Fruit fly (Drosophila melanogaster) whole organism, embryonic: ENCODE data around the gene CG42540.
A peak's percentile ranks its signal among the peaks of the same experiment; 100 is the strongest.

Experiments used
- Abd-B ChIP-seq: fragments of 200-800 bp; sonication (Bioruptor generic); optimal IDR thresholded peaks from 2 replicates; lab custom pipeline; 2018; ENCODE audit warnings: missing biosample characterization, mild to moderate bottlenecking, missing genetic modification characterization, moderate library complexity
- CG11456 ChIP-seq: fragments of 200-800 bp; sonication (Bioruptor generic); IDR thresholded peaks from 3 replicates; pipeline ENCODE4 v1.3.6; 2022; ENCODE audit warnings: missing biosample characterization, missing genetic modification characterization
- CG12155 ChIP-seq: fragments of 200-800 bp; sonication (Bioruptor generic); optimal IDR thresholded peaks from 3 replicates; lab custom pipeline; 2016; ENCODE audit warnings: missing biosample characterization, missing genetic modification characterization
- CG13424 ChIP-seq: fragments of 200-800 bp; sonication (Bioruptor generic); optimal IDR thresholded peaks from 2 replicates; lab custom pipeline; 2019; ENCODE audit warnings: missing biosample characterization, mild to moderate bottlenecking, missing genetic modification characterization, moderate library complexity
- CG13775 ChIP-seq: fragments of 200-800 bp; sonication (Bioruptor generic); optimal IDR thresholded peaks from 3 replicates; lab custom pipeline; 2017; ENCODE audit warnings: missing biosample characterization, mild to moderate bottlenecking, missing genetic modification characterization
- CG14441 ChIP-seq: fragments of 200-800 bp; sonication (Bioruptor generic); IDR thresholded peaks from 2 replicates; pipeline ENCODE4 v1.3.6; 2022; ENCODE audit warnings: missing biosample characterization, missing genetic modification characterization
- CG16813 ChIP-seq: fragments of 200-800 bp; sonication (Bioruptor generic); IDR thresholded peaks from 3 replicates; pipeline ENCODE4 v1.3.6; 2022; ENCODE audit warnings: missing biosample characterization, missing genetic modification characterization; ENCODE audit not compliant: partially characterized antibody
- CG17359 ChIP-seq: fragments of 200-800 bp; sonication (Bioruptor generic); optimal IDR thresholded peaks from 3 replicates; lab custom pipeline; 2018; ENCODE audit warnings: missing biosample characterization, mild to moderate bottlenecking, missing genetic modification characterization, moderate library complexity
- CG2120 ChIP-seq: fragments of 200-800 bp; sonication (Bioruptor generic); optimal IDR thresholded peaks from 3 replicates; lab custom pipeline; 2016; ENCODE audit warnings: missing biosample characterization, missing genetic modification characterization
- CG31441 ChIP-seq: fragments of 200-800 bp; sonication (Bioruptor generic); IDR thresholded peaks from 2 replicates; pipeline ENCODE4 v1.3.6; 2022; ENCODE audit warnings: missing biosample characterization, missing genetic modification characterization
- CG34422 ChIP-seq: fragments of 200-800 bp; sonication (Bioruptor generic); IDR thresholded peaks from 3 replicates; pipeline ENCODE4 v1.3.6; 2022; ENCODE audit warnings: missing biosample characterization, missing genetic modification characterization
- CG43689 ChIP-seq: fragments of 200-800 bp; sonication (Bioruptor generic); IDR thresholded peaks from 2 replicates; pipeline ENCODE4 v1.3.6; 2022; ENCODE audit warnings: missing biosample characterization, missing genetic modification characterization
- CG4820 ChIP-seq: fragments of 200-800 bp; sonication (Bioruptor generic); optimal IDR thresholded peaks from 3 replicates; lab custom pipeline; 2016; ENCODE audit warnings: missing biosample characterization, missing genetic modification characterization
- CG6254 ChIP-seq: fragments of 200-800 bp; sonication (Bioruptor generic); optimal IDR thresholded peaks from 3 replicates; lab custom pipeline; 2017; ENCODE audit warnings: mild to moderate bottlenecking, missing biosample characterization, missing genetic modification reagents, missing genetic modification characterization
- CG6765 ChIP-seq: fragments of 200-800 bp; sonication (Bioruptor generic); optimal IDR thresholded peaks from 3 replicates; lab custom pipeline; 2017; ENCODE audit warnings: missing biosample characterization, mild to moderate bottlenecking, missing genetic modification characterization
- CG6813 ChIP-seq: fragments of 200-800 bp; sonication (Bioruptor generic); optimal IDR thresholded peaks from 2 replicates; lab custom pipeline; 2017; ENCODE audit warnings: missing biosample characterization, missing genetic modification characterization, mild to moderate bottlenecking, moderate library complexity, missing genetic modification reagents
- CG6854 ChIP-seq: fragments of 200-800 bp; sonication (Bioruptor generic); optimal IDR thresholded peaks from 3 replicates; lab custom pipeline; 2017; ENCODE audit warnings: missing biosample characterization, mild to moderate bottlenecking, missing genetic modification characterization
- CG7786 ChIP-seq: fragments of 200-800 bp; sonication (Bioruptor generic); optimal IDR thresholded peaks from 2 replicates; lab custom pipeline; 2016; ENCODE audit warnings: missing biosample characterization, missing genetic modification characterization
- CG8388 ChIP-seq: fragments of 200-800 bp; sonication (Bioruptor generic); optimal IDR thresholded peaks from 2 replicates; lab custom pipeline; 2019; ENCODE audit warnings: missing biosample characterization, mild to moderate bottlenecking, missing genetic modification characterization, moderate library complexity
- CG9437 ChIP-seq: fragments of 200-800 bp; sonication (Bioruptor generic); optimal IDR thresholded peaks from 2 replicates; lab custom pipeline; 2018; ENCODE audit warnings: missing biosample characterization, mild to moderate bottlenecking, missing genetic modification characterization
- CG9727 ChIP-seq: fragments of 200-800 bp; sonication (Bioruptor generic); optimal IDR thresholded peaks from 3 replicates; lab custom pipeline; 2017; ENCODE audit warnings: missing biosample characterization, mild to moderate bottlenecking, missing genetic modification characterization
- CG9932 ChIP-seq: fragments of 200-800 bp; sonication (Bioruptor generic); IDR thresholded peaks from 2 replicates; pipeline ENCODE4 v1.3.6; 2022; ENCODE audit warnings: missing biosample characterization, missing genetic modification characterization
- CrebB ChIP-seq: fragments of 200-800 bp; sonication (Bioruptor generic); optimal IDR thresholded peaks from 3 replicates; lab custom pipeline; 2018; ENCODE audit warnings: missing biosample characterization, mild to moderate bottlenecking, missing genetic modification characterization
- Hey ChIP-seq: fragments of 200-800 bp; sonication (Bioruptor generic); optimal IDR thresholded peaks from 3 replicates; lab custom pipeline; 2018; ENCODE audit warnings: missing biosample characterization, mild to moderate bottlenecking, missing genetic modification characterization
- HmgZ ChIP-seq: fragments of 200-800 bp; sonication (Bioruptor generic); optimal IDR thresholded peaks from 2 replicates; lab custom pipeline; 2018; ENCODE audit warnings: missing biosample characterization, mild to moderate bottlenecking, missing genetic modification characterization
- MESR4 ChIP-seq: fragments of 200-800 bp; sonication (Bioruptor generic); optimal IDR thresholded peaks from 2 replicates; lab custom pipeline; 2018; ENCODE audit warnings: missing biosample characterization, mild to moderate bottlenecking, missing genetic modification characterization, moderate library complexity
- Mrtf ChIP-seq: fragments of 200-800 bp; sonication (Bioruptor generic); IDR thresholded peaks from 3 replicates; pipeline ENCODE4 v1.3.6; 2022; ENCODE audit warnings: missing biosample characterization, missing genetic modification characterization
- PHDP ChIP-seq: fragments of 200-800 bp; sonication (Bioruptor generic); optimal IDR thresholded peaks from 3 replicates; lab custom pipeline; 2018; ENCODE audit warnings: missing biosample characterization, mild to moderate bottlenecking, missing genetic modification characterization, moderate library complexity
- Scr ChIP-seq: fragments of 200-800 bp; sonication (Bioruptor generic); IDR thresholded peaks from 2 replicates; pipeline ENCODE4 v1.3.6; 2022; ENCODE audit warnings: missing biosample characterization, missing genetic modification characterization; ENCODE audit not compliant: partially characterized antibody
- Taf1 ChIP-seq: fragments of 200-800 bp; sonication (Bioruptor generic); IDR thresholded peaks from 2 replicates; pipeline ENCODE4 v1.3.6; 2022; ENCODE audit warnings: missing biosample characterization, missing genetic modification characterization
- Trl ChIP-seq, 3 experiments: fragments of >200 bp in 2 of 3; fragments of 200-800 bp in 1 of 3; sonication (Bioruptor generic) in 1 of 3; optimal IDR thresholded peaks; 2 replicates in 1 of 3; 3 replicates in 2 of 3; lab custom pipeline; 2016 to 2017; ENCODE audit warnings: missing biosample characterization in 1 of 3, missing genetic modification characterization in 1 of 3
- Vsx1 ChIP-seq: fragments of 200-800 bp; sonication (Bioruptor generic); optimal IDR thresholded peaks from 2 replicates; lab custom pipeline; 2017; ENCODE audit warnings: missing biosample characterization, mild to moderate bottlenecking, missing genetic modification characterization, missing genetic modification reagents
- al ChIP-seq: fragments of 200-800 bp; sonication (Bioruptor generic); IDR thresholded peaks from 2 replicates; pipeline ENCODE4 v1.3.6; 2022; ENCODE audit warnings: missing biosample characterization, missing genetic modification characterization
- bsh ChIP-seq, 2 experiments: fragments of 200-800 bp; sonication (Bioruptor generic); optimal IDR thresholded peaks; 2 replicates each; lab custom pipeline; 2017 to 2018; ENCODE audit warnings: mild to moderate bottlenecking in 2 of 2, missing biosample characterization in 2 of 2, missing genetic modification characterization in 2 of 2, moderate library complexity in 1 of 2
- ci ChIP-seq: fragments of 200-800 bp; sonication (Bioruptor generic); IDR thresholded peaks from 3 replicates; pipeline ENCODE4 v1.3.6; 2022; ENCODE audit warnings: missing biosample characterization, missing genetic modification characterization
- crp ChIP-seq, 2 experiments: fragments of 200-800 bp; sonication (Bioruptor generic); optimal IDR thresholded peaks; 2 replicates in 1 of 2; 3 replicates in 1 of 2; lab custom pipeline; 2017; ENCODE audit warnings: missing biosample characterization in 2 of 2, missing genetic modification characterization in 2 of 2, mild to moderate bottlenecking in 1 of 2, moderate library complexity in 1 of 2
- en ChIP-seq: fragments of 200-800 bp; sonication (Bioruptor generic); optimal IDR thresholded peaks from 2 replicates; lab custom pipeline; 2016; ENCODE audit warnings: missing biosample characterization, missing genetic modification characterization
- jumu ChIP-seq: fragments of 200-800 bp; sonication (Bioruptor generic); optimal IDR thresholded peaks from 3 replicates; lab custom pipeline; 2016; ENCODE audit warnings: missing biosample characterization, missing genetic modification characterization
- knrl ChIP-seq: fragments of 200-800 bp; sonication (Bioruptor generic); IDR thresholded peaks from 3 replicates; pipeline ENCODE4 v1.3.6; 2022; ENCODE audit warnings: missing biosample characterization, missing genetic modification characterization; ENCODE audit not compliant: partially characterized antibody
- nerfin-2 ChIP-seq: fragments of 200-800 bp; sonication (Bioruptor generic); IDR thresholded peaks from 2 replicates; pipeline ENCODE4 v1.3.6; 2022; ENCODE audit warnings: missing biosample characterization, missing genetic modification characterization; ENCODE audit not compliant: partially characterized antibody
- psq ChIP-seq: fragments of 200-800 bp; sonication (Bioruptor generic); optimal IDR thresholded peaks from 2 replicates; lab custom pipeline; 2017; ENCODE audit warnings: missing biosample characterization, missing genetic modification characterization
- row ChIP-seq: fragments of 200-800 bp; sonication (Bioruptor generic); IDR thresholded peaks from 3 replicates; pipeline ENCODE4 v1.3.6; 2022; ENCODE audit warnings: missing biosample characterization, missing genetic modification characterization
- sc ChIP-seq, 3 experiments: fragments of >200 bp in 2 of 3; fragments of 200-800 bp in 1 of 3; sonication (Bioruptor generic) in 1 of 3; optimal IDR thresholded peaks; 2 replicates in 2 of 3; 3 replicates in 1 of 3; lab custom pipeline; 2017; ENCODE audit warnings: mild to moderate bottlenecking in 1 of 3, missing biosample characterization in 1 of 3, missing genetic modification characterization in 1 of 3, missing genetic modification reagents in 1 of 3
- sna ChIP-seq: fragments of 200-800 bp; sonication (Bioruptor generic); IDR thresholded peaks from 2 replicates; pipeline ENCODE4 v1.3.6; 2022; ENCODE audit warnings: missing biosample characterization, missing genetic modification characterization; ENCODE audit not compliant: partially characterized antibody
- so ChIP-seq: fragments of 200-800 bp; sonication (Bioruptor generic); IDR thresholded peaks from 3 replicates; pipeline ENCODE4 v1.3.6; 2022; ENCODE audit warnings: missing biosample characterization, missing genetic modification characterization
- tgo ChIP-seq: fragments of 200-800 bp; sonication (Bioruptor generic); IDR thresholded peaks from 3 replicates; pipeline ENCODE4 v1.3.6; 2022; ENCODE audit warnings: missing biosample characterization, missing genetic modification characterization
- vnd ChIP-seq: fragments of 200-800 bp; sonication (Bioruptor generic); IDR thresholded peaks from 3 replicates; pipeline ENCODE4 v1.3.6; 2022; ENCODE audit warnings: missing biosample characterization, missing genetic modification characterization; ENCODE audit not compliant: partially characterized antibody
- wor ChIP-seq: fragments of 200-800 bp; sonication (Bioruptor generic); IDR thresholded peaks from 2 replicates; pipeline ENCODE4 v1.3.6; 2022; ENCODE audit warnings: missing biosample characterization, missing genetic modification characterization
- zf30C ChIP-seq: fragments of 200-800 bp; sonication (Bioruptor generic); optimal IDR thresholded peaks from 3 replicates; lab custom pipeline; 2018; ENCODE audit warnings: missing biosample characterization, mild to moderate bottlenecking, missing genetic modification characterization

CG42540 gene

DNA sequence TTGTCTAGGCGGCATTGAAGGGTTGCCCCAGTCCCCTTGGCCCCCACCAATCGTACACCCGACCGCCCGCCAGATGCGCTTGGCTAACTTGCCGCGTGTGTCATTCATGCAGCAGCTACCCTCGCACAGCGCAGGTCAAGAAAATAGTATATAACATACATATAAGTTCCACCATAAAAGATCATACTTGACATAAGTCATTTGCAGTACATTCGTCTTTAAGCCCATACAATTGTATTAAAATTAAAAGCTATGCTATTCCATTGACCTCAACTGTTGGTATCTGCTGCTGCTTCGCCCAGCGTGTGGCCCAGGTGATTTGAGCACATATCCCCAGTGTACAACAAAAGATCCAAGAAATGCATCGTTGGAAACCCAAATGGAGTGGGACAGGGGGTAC lies 55.4 kb downstream of the CG42540 start (continued):
- peak; percentile 42 for TF ChIP-seq CG13775 (GFP tag; lab: Kevin White, UChicago)
- TF ChIP-seq crp (GFP tag; optimal IDR thresholded peaks at IDR 0.05; lab: Kevin White, UChicago), result peak in 1 of 2 experiments; percentile 10
- TF ChIP-seq Scr, result no peak
- peak; percentile 78 for TF ChIP-seq CG6254 (GFP tag; lab: Kevin White, UChicago)
- TF ChIP-seq CG16813 (GFP tag; lab: Robert Waterston, UW), result no peak
- peak; percentile 31 for TF ChIP-seq CG7786 (GFP tag; lab: Kevin White, UChicago)
- TF ChIP-seq CG13424 (tag; lab: Kevin White, UChicago), result peak; percentile 45
- TF ChIP-seq CG9932, result no peak
- TF ChIP-seq CG6854 (GFP tag; lab: Kevin White, UChicago), result no peak
- TF ChIP-seq CrebB (tag; lab: Kevin White, UChicago), result no peak
- peak; percentile 25; the same call in 1 of the 2 replicates for TF ChIP-seq CG43689 (GFP tag; lab: Robert Waterston, UW)
- TF ChIP-seq Hey (tag; lab: Kevin White, UChicago), result no peak
- TF ChIP-seq CG12155 (GFP tag; lab: Kevin White, UChicago), result peak; percentile 45
- TF ChIP-seq CG34422 (GFP tag; lab: Robert Waterston, UW), result peak; percentile 86
- peak; percentile 78 for TF ChIP-seq row (GFP tag; lab: Robert Waterston, UW)
- TF ChIP-seq bsh (GFP tag; optimal IDR thresholded peaks at IDR 0.05; lab: Kevin White, UChicago), result peak; percentile 58 to 89
- peak; percentile 81 for TF ChIP-seq CG31441
- TF ChIP-seq sna (GFP tag; lab: Robert Waterston, UW), result no peak
- TF ChIP-seq CG14441, result peak; percentile 81
- TF ChIP-seq Trl (optimal IDR thresholded peaks at IDR 0.05; lab: Kevin White, UChicago), result no peak
- peak; percentile 70 for TF ChIP-seq Trl (GFP tag; optimal IDR thresholded peaks at IDR 0.05; lab: Kevin White, UChicago)
- TF ChIP-seq CG2120 (GFP tag; lab: Kevin White, UChicago), result no peak
- peak; percentile 4 for TF ChIP-seq MESR4 (GFP tag; lab: Kevin White, UChicago)
- TF ChIP-seq wor (GFP tag; lab: Robert Waterston, UW), result peak; percentile 60
- TF ChIP-seq zf30C (GFP tag; lab: Kevin White, UChicago), result no peak
- peak; percentile 57; the same call in 1 of the 3 replicates for TF ChIP-seq so (GFP tag; lab: Robert Waterston, UW)
- peak; percentile 36 for TF ChIP-seq CG9437 (GFP tag; lab: Kevin White, UChicago)
- TF ChIP-seq knrl (GFP tag; lab: Robert Waterston, UW), result no peak
- peak; percentile 61 for TF ChIP-seq Abd-B (GFP tag; lab: Kevin White, UChicago)
- peak; percentile 95 for TF ChIP-seq ci (GFP tag; lab: Robert Waterston, UW)
- peak; percentile 74 for TF ChIP-seq CG17359 (tag; lab: Kevin White, UChicago)
- TF ChIP-seq CG6765 (GFP tag; lab: Kevin White, UChicago), result no peak
- peak; percentile 82 for TF ChIP-seq CG11456 (GFP tag; lab: Robert Waterston, UW)
- TF ChIP-seq Vsx1 (GFP tag; lab: Kevin White, UChicago), result peak; percentile 45
- peak; percentile 79 for TF ChIP-seq CG8388 (GFP tag; lab: Kevin White, UChicago)
- no peak for TF ChIP-seq nerfin-2 (GFP tag; lab: Robert Waterston, UW)
- TF ChIP-seq en, result peak; percentile 7
- no peak for TF ChIP-seq psq (GFP tag; lab: Kevin White, UChicago)
- peak; percentile 73 for TF ChIP-seq CG9727 (GFP tag; lab: Kevin White, UChicago)
- no peak for TF ChIP-seq vnd
- no peak for TF ChIP-seq al (GFP tag; lab: Robert Waterston, UW)
- peak; percentile 70; the same call in 2 of the 3 replicates for TF ChIP-seq Mrtf (GFP tag; lab: Robert Waterston, UW)
- peak; percentile 58 for TF ChIP-seq jumu (GFP tag; lab: Kevin White, UChicago)
- peak; percentile 66 for TF ChIP-seq tgo (GFP tag; lab: Robert Waterston, UW)
- TF ChIP-seq PHDP (tag; lab: Kevin White, UChicago), result peak; percentile 62
- TF ChIP-seq Taf1, result 0 out of 2 replicates have a peak, but pooled peaks have one; percentile 34
- no peak for TF ChIP-seq HmgZ (tag; lab: Kevin White, UChicago)
- TF ChIP-seq CG6813, result peak; percentile 42
- peak; percentile 80 for TF ChIP-seq CG4820 (GFP tag; lab: Kevin White, UChicago)
- TF ChIP-seq sc (optimal IDR thresholded peaks at IDR 0.05; lab: Kevin White, UChicago), result no peak
- TF ChIP-seq sc (GFP tag; optimal IDR thresholded peaks at IDR 0.05; lab: Kevin White, UChicago), result peak; percentile 70
